Worm (Caenorhabditis elegans) whole organism, L1 larva: ENCODE results near the gene Y34B4A.4.

Experiments used
- C04F5.9 ChIP-seq: sonication (generic microtip); optimal IDR thresholded peaks from 2 replicates; lab custom pipeline; 2016; ENCODE audit warnings: missing genetic modification characterization, missing compliant biosample characterization
- C34B4.2 ChIP-seq: sonication (generic microtip); optimal IDR thresholded peaks from 2 replicates; lab custom pipeline; 2017; ENCODE audit warnings: mild to moderate bottlenecking, missing genetic modification characterization, missing compliant biosample characterization
- F16B12.6 ChIP-seq: fragments of 150-350 bp; optimal IDR thresholded peaks from 2 replicates; lab custom pipeline; 2014; ENCODE audit warnings: missing biosample characterization, missing genetic modification characterization
- aha-1 ChIP-seq: fragments of 150-350 bp; optimal IDR thresholded peaks from 2 replicates; lab custom pipeline; 2014; ENCODE audit warnings: missing biosample characterization, missing genetic modification characterization
- ama-1 ChIP-seq: fragments of 150-350 bp; optimal IDR thresholded peaks from 2 replicates; lab custom pipeline; 2014
- blmp-1 ChIP-seq: fragments of 150-350 bp; optimal IDR thresholded peaks from 2 replicates; lab custom pipeline; 2014; ENCODE audit warnings: missing biosample characterization, missing genetic modification characterization
- ceh-8 ChIP-seq: fragments of 200-800 bp; sonication (Bioruptor generic); optimal IDR thresholded peaks from 2 replicates; lab custom pipeline; 2018; ENCODE audit warnings: mild to moderate bottlenecking, missing genetic modification characterization, moderate library complexity, missing compliant biosample characterization
- ceh-82 ChIP-seq, 3 experiments: fragments of 150-350 bp in 1 of 3; sonication (generic microtip) in 2 of 3; optimal IDR thresholded peaks; 2 replicates each; lab custom pipeline; 2014 to 2017; ENCODE audit warnings: missing biosample characterization in 3 of 3, missing genetic modification characterization in 3 of 3
- ceh-88 ChIP-seq: fragments of 200-800 bp; sonication (Bioruptor generic); IDR thresholded peaks from 2 replicates; pipeline ENCODE4 v1.3.6; 2022; ENCODE audit warnings: missing genetic modification characterization, missing compliant biosample characterization
- ceh-90 ChIP-seq: sonication (generic microtip); optimal IDR thresholded peaks from 2 replicates; lab custom pipeline; 2016; ENCODE audit warnings: missing genetic modification characterization, missing compliant biosample characterization
- ces-1 ChIP-seq: fragments of 150-350 bp; optimal IDR thresholded peaks from 2 replicates; lab custom pipeline; 2014; ENCODE audit warnings: missing biosample characterization, missing genetic modification reagents, missing genetic modification characterization
- dpl-1 ChIP-seq, 3 experiments: fragments of 150-350 bp in 2 of 3; sonication (generic microtip) in 1 of 3; optimal IDR thresholded peaks; 2 replicates each; lab custom pipeline; 2014 to 2017; ENCODE audit warnings: missing biosample characterization in 3 of 3, missing genetic modification characterization in 3 of 3, missing genetic modification reagents in 3 of 3
- dsc-1 ChIP-seq: sonication (generic microtip); optimal IDR thresholded peaks from 2 replicates; lab custom pipeline; 2016; ENCODE audit warnings: mild to moderate bottlenecking, missing genetic modification characterization, missing compliant biosample characterization
- egl-27 ChIP-seq, 2 experiments: fragments of 150-350 bp in 1 of 2; sonication (generic microtip); optimal IDR thresholded peaks; 3 replicates each; lab custom pipeline; 2017 to 2018; ENCODE audit warnings: missing biosample characterization in 2 of 2, missing genetic modification characterization in 2 of 2, missing genetic modification reagents in 2 of 2
- elt-2 ChIP-seq: sonication (generic microtip); optimal IDR thresholded peaks from 2 replicates; lab custom pipeline; 2016; ENCODE audit warnings: missing genetic modification characterization, mild to moderate bottlenecking, inconsistent platforms, missing compliant biosample characterization, missing genetic modification reagents
- elt-3 ChIP-seq, 6 experiments: fragments of 150-350 bp in 1 of 6; sonication (generic microtip); optimal IDR thresholded peaks; 2 replicates each; lab custom pipeline; 2017 to 2018; ENCODE audit warnings: missing biosample characterization in 6 of 6, missing genetic modification characterization in 6 of 6, inconsistent platforms in 1 of 6
- fkh-4 ChIP-seq: sonication (generic microtip); optimal IDR thresholded peaks from 2 replicates; lab custom pipeline; 2016; ENCODE audit warnings: missing compliant biosample characterization, missing genetic modification characterization, borderline replicate concordance
- fos-1 ChIP-seq: fragments of 150-350 bp; optimal IDR thresholded peaks from 2 replicates; lab custom pipeline; 2014; ENCODE audit warnings: missing biosample characterization, missing genetic modification characterization
- hpl-2 ChIP-seq: fragments of 150-350 bp; optimal IDR thresholded peaks from 2 replicates; lab custom pipeline; 2014; ENCODE audit warnings: missing biosample characterization, missing genetic modification reagents, missing genetic modification characterization
- irx-1 ChIP-seq: sonication (generic microtip); optimal IDR thresholded peaks from 2 replicates; lab custom pipeline; 2016; ENCODE audit warnings: missing genetic modification characterization, missing compliant biosample characterization
- isw-1 ChIP-seq: fragments of 200-800 bp; sonication (Bioruptor generic); IDR thresholded peaks from 2 replicates; pipeline ENCODE4 v1.3.6; 2022; ENCODE audit warnings: missing genetic modification characterization, missing compliant biosample characterization
- jun-1 ChIP-seq: fragments of 150-350 bp; optimal IDR thresholded peaks from 2 replicates; lab custom pipeline; 2014; ENCODE audit warnings: missing biosample characterization, missing genetic modification reagents, missing genetic modification characterization
- lin-13 ChIP-seq: fragments of 150-350 bp; optimal IDR thresholded peaks from 2 replicates; lab custom pipeline; 2014; ENCODE audit warnings: missing biosample characterization, missing genetic modification reagents, missing genetic modification characterization
- lin-39 ChIP-seq: fragments of 150-350 bp; optimal IDR thresholded peaks from 2 replicates; lab custom pipeline; 2014; ENCODE audit warnings: missing biosample characterization, missing genetic modification reagents, missing genetic modification characterization
- lir-3 ChIP-seq: sonication (generic microtip); optimal IDR thresholded peaks from 2 replicates; lab custom pipeline; 2016; ENCODE audit warnings: mild to moderate bottlenecking, missing genetic modification characterization, moderate library complexity, missing compliant biosample characterization; ENCODE audit not compliant: poor library complexity
- lsy-2 ChIP-seq, 2 experiments: fragments of 150-350 bp; optimal IDR thresholded peaks; 2 replicates each; lab custom pipeline; 2014; ENCODE audit warnings: missing biosample characterization in 2 of 2, missing genetic modification characterization in 2 of 2
- mef-2 ChIP-seq: fragments of 150-350 bp; optimal IDR thresholded peaks from 2 replicates; lab custom pipeline; 2014; ENCODE audit warnings: missing biosample characterization, missing genetic modification characterization
- nhr-12 ChIP-seq: sonication (generic microtip); optimal IDR thresholded peaks from 2 replicates; lab custom pipeline; 2017; ENCODE audit warnings: missing biosample characterization, missing genetic modification characterization
- nhr-19 ChIP-seq: fragments of 200-800 bp; sonication (Bioruptor generic); conservative IDR thresholded peaks from 2 replicates; pipeline ENCODE4 v1.3.6; 2022; ENCODE audit warnings: missing genetic modification characterization, missing compliant biosample characterization
- nhr-237 ChIP-seq: fragments of 150-350 bp; optimal IDR thresholded peaks from 2 replicates; lab custom pipeline; 2014; ENCODE audit warnings: missing biosample characterization, missing genetic modification characterization
- nhr-77 ChIP-seq: fragments of 150-350 bp; optimal IDR thresholded peaks from 2 replicates; lab custom pipeline; 2014; ENCODE audit warnings: missing biosample characterization, missing genetic modification characterization
- nhr-85 ChIP-seq: sonication (generic microtip); peaks from one replicate; lab custom pipeline; 2016; ENCODE audit warnings: missing genetic modification characterization, inconsistent platforms, missing compliant biosample characterization
- pag-3 ChIP-seq: sonication (generic microtip); optimal IDR thresholded peaks from 2 replicates; lab custom pipeline; 2017; ENCODE audit warnings: missing genetic modification characterization, mild to moderate bottlenecking, missing compliant biosample characterization, antibody characterized with exemption, borderline replicate concordance; ENCODE audit not compliant: insufficient read depth
- pqm-1 ChIP-seq: sonication (generic microtip); optimal IDR thresholded peaks from 3 replicates; lab custom pipeline; 2017; ENCODE audit warnings: missing biosample characterization, missing genetic modification characterization
- snu-23 ChIP-seq: sonication (generic microtip); optimal IDR thresholded peaks from 2 replicates; lab custom pipeline; 2016; ENCODE audit warnings: missing genetic modification characterization, missing compliant biosample characterization
- sox-4 ChIP-seq: sonication (generic microtip); optimal IDR thresholded peaks from 2 replicates; lab custom pipeline; 2016; ENCODE audit warnings: missing genetic modification characterization, missing compliant biosample characterization
- swsn-7 ChIP-seq: sonication (generic microtip); optimal IDR thresholded peaks from 2 replicates; lab custom pipeline; 2016; ENCODE audit warnings: missing genetic modification characterization, missing compliant biosample characterization
- unc-30 ChIP-seq: sonication (generic microtip); optimal IDR thresholded peaks from 2 replicates; lab custom pipeline; 2017; ENCODE audit warnings: missing biosample characterization, missing genetic modification characterization
- unc-98 ChIP-seq: fragments of 200-800 bp; sonication (Bioruptor generic); IDR thresholded peaks from 2 replicates; pipeline ENCODE4 v1.3.6; 2022; ENCODE audit warnings: missing genetic modification characterization, missing compliant biosample characterization
- xbp-1 ChIP-seq: sonication (generic microtip); optimal IDR thresholded peaks from 2 replicates; lab custom pipeline; 2016; ENCODE audit warnings: missing genetic modification characterization, missing compliant biosample characterization
- ztf-4 ChIP-seq: fragments of 150-350 bp; optimal IDR thresholded peaks from 2 replicates; lab custom pipeline; 2014; ENCODE audit warnings: missing biosample characterization, missing genetic modification characterization

The Y34B4A.4 gene

ce11 chrX:5275209-5275608, 11.1 kb downstream of the Y34B4A.4 start, which contains the start of gene hst-6 (continued):
- TF ChIP-seq egl-27 (tag; optimal IDR thresholded peaks at IDR 0.05; lab: Kevin White, UChicago) (no peak), nhr-77 (tag; lab: Kevin White, UChicago) (no peak), ceh-82 (tag; optimal IDR thresholded peaks at IDR 0.05; lab: Kevin White, UChicago) (peak; percentile 22 to 72 (median 33)), C04F5.9 (tag; lab: Kevin White, UChicago) (no peak), unc-98 (GFP tag; lab: Robert Waterston, UW) (no peak), unc-30 (tag; lab: Kevin White, UChicago) (no peak), lin-39 (tag; lab: Kevin White, UChicago) (no peak), nhr-237 (tag; lab: Kevin White, UChicago) (no peak), lir-3 (tag; lab: Kevin White, UChicago) (no peak), snu-23 (GFP tag; lab: Kevin White, UChicago) (peak; percentile 69), hpl-2 (no peak), ceh-90 (tag; lab: Kevin White, UChicago) (no peak), nhr-85 (tag; lab: Kevin White, UChicago) (peak; percentile 51), ztf-4 (tag; lab: Kevin White, UChicago) (no peak), ceh-8 (GFP tag; lab: Kevin White, UChicago) (no peak), ceh-88 (GFP tag; lab: Robert Waterston, UW) (no peak), dpl-1 (GFP tag; optimal IDR thresholded peaks at IDR 0.05; lab: Kevin White, UChicago) (peak in 2 of 3 experiments; percentile 16 to 35), F16B12.6 (tag; lab: Kevin White, UChicago) (peak; percentile 8), mef-2 (tag; lab: Kevin White, UChicago) (no peak), fkh-4 (tag; lab: Kevin White, UChicago) (no peak), pqm-1 (tag; lab: Kevin White, UChicago) (no peak), elt-2 (tag; lab: Kevin White, UChicago) (no peak), C34B4.2 (tag; lab: Kevin White, UChicago) (no peak), isw-1 (GFP tag; lab: Robert Waterston, UW) (no peak), lsy-2 (tag; optimal IDR thresholded peaks at IDR 0.05; lab: Kevin White, UChicago) (peak; percentile 45 to 52), lin-13 (GFP tag; lab: Kevin White, UChicago) (no peak), irx-1 (tag; lab: Kevin White, UChicago) (no peak), ces-1 (no peak), fos-1 (peak; percentile 28), jun-1 (tag; lab: Kevin White, UChicago) (peak; percentile 20), swsn-7 (peak; percentile 57), sox-4 (no peak)

- TF ChIP-seq aha-1 (tag; lab: Kevin White, UChicago) (no peak), elt-3 (tag; optimal IDR thresholded peaks at IDR 0.05; lab: Kevin White, UChicago) (peak in 1 of 6 experiments; percentile 11), blmp-1 (tag; lab: Kevin White, UChicago) (peak; percentile 70)
These were observed 12.6 kb downstream of the Y34B4A.4 start for ce11 chrX:5276772-5277171.

ce11 chrX:5278249-5278648, 14.1 kb downstream of the Y34B4A.4 start:
- TF ChIP-seq sox-4: no peak
- no peak for TF ChIP-seq lsy-2 (tag; optimal IDR thresholded peaks at IDR 0.05; lab: Kevin White, UChicago)
- TF ChIP-seq dsc-1: no peak
- no peak for TF ChIP-seq egl-27 (tag; optimal IDR thresholded peaks at IDR 0.05; lab: Kevin White, UChicago)
- TF ChIP-seq ceh-88 (GFP tag; lab: Robert Waterston, UW): no peak
- no peak for TF ChIP-seq ama-1 (lab: Kevin White, UChicago)
- TF ChIP-seq elt-3 (tag; optimal IDR thresholded peaks at IDR 0.05; lab: Kevin White, UChicago): no peak
- no peak for TF ChIP-seq nhr-19
- TF ChIP-seq unc-30 (tag; lab: Kevin White, UChicago): no peak
- no peak for TF ChIP-seq xbp-1 (tag; lab: Kevin White, UChicago)
- TF ChIP-seq ztf-4 (tag; lab: Kevin White, UChicago): no peak
- TF ChIP-seq nhr-12: no peak
- TF ChIP-seq pag-3 (tag; lab: Kevin White, UChicago): no peak
